Fruit fly (Drosophila melanogaster) Kc167 (cell line): ENCODE measurements around the gene Tm1.

ENCODE experiments used
- Sin3A ChIP-seq: fragments of >200 bp; optimal IDR thresholded peaks from 2 replicates; lab custom pipeline; 2018; ENCODE audit warnings: missing external identifiers
- h ChIP-seq: fragments of >200 bp; optimal IDR thresholded peaks from 3 replicates; lab custom pipeline; 2018; ENCODE audit warnings: missing external identifiers
- psq ChIP-seq: fragments of >200 bp; optimal IDR thresholded peaks from 2 replicates; lab custom pipeline; 2017; ENCODE audit warnings: missing external identifiers

dm6 chr3R:15242186-15243045 lies 35.6 kb upstream of the Tm1 start, which contains the start of the genes tefu and Hsc70-4:
- TF ChIP-seq h (lab: Kevin White, UChicago) (no peak), Sin3A (lab: Kevin White, UChicago) (no peak), psq (no peak)
